Worm (Caenorhabditis elegans) whole organism, L3 larva: ENCODE results near the gene twnk-1.

ENCODE experiments used
- ama-1 ChIP-seq: fragments of 150-350 bp; optimal IDR thresholded peaks from 2 replicates; lab custom pipeline; 2018
- ceh-28 ChIP-seq: fragments of 150-350 bp; optimal IDR thresholded peaks from 2 replicates; lab custom pipeline; 2014; ENCODE audit warnings: missing biosample characterization, missing genetic modification reagents, missing genetic modification characterization
- fos-1 ChIP-seq: fragments of 150-350 bp; optimal IDR thresholded peaks from 2 replicates; lab custom pipeline; 2014; ENCODE audit warnings: missing biosample characterization, missing genetic modification characterization
- hmg-11 ChIP-seq: sonication (generic microtip); optimal IDR thresholded peaks from 2 replicates; lab custom pipeline; 2016; ENCODE audit warnings: missing genetic modification characterization, missing compliant biosample characterization
- pha-4 ChIP-seq: fragments of 150-350 bp; optimal IDR thresholded peaks from 2 replicates; lab custom pipeline; 2014; ENCODE audit warnings: missing biosample characterization, missing genetic modification reagents, missing genetic modification characterization

- TF ChIP-seq hmg-11 (tag; lab: Kevin White, UChicago) (no peak), ceh-28 (tag; lab: Kevin White, UChicago) (no peak), fos-1 (tag; lab: Kevin White, UChicago) (no peak), ama-1 (lab: Kevin White, UChicago) (no peak), pha-4 (tag; lab: Kevin White, UChicago) (no peak)
Observed at ce11 chrX:5798690-5799089, 7.7 kb downstream of the twnk-1 start, which contains the start of gene F46G11.4.
